Fruit fly (Drosophila melanogaster) whole organism, adult: ENCODE measurements around the gene CG42232.
A peak's percentile ranks its signal among the peaks of the same experiment; 100 is the strongest.

ENCODE experiments used
- CG11617 ChIP-seq: fragments of 200-800 bp; sonication (Bioruptor generic); optimal IDR thresholded peaks from 2 replicates; lab custom pipeline; 2017; ENCODE audit warnings: mild to moderate bottlenecking, missing biosample characterization, missing genetic modification reagents, missing genetic modification characterization
- CG12768 ChIP-seq: fragments of 200-800 bp; sonication (Bioruptor generic); optimal IDR thresholded peaks from 2 replicates; lab custom pipeline; 2017; ENCODE audit warnings: missing biosample characterization, missing genetic modification characterization, mild to moderate bottlenecking, moderate library complexity, missing genetic modification reagents
- CG14711 ChIP-seq: fragments of 200-800 bp; sonication (Bioruptor generic); optimal IDR thresholded peaks from 2 replicates; lab custom pipeline; 2018; ENCODE audit warnings: missing biosample characterization, mild to moderate bottlenecking, missing genetic modification characterization, moderate library complexity
- CG1620 ChIP-seq: fragments of 200-800 bp; sonication (Bioruptor generic); optimal IDR thresholded peaks from 2 replicates; lab custom pipeline; 2016; ENCODE audit warnings: missing biosample characterization, missing genetic modification characterization
- CG33017 ChIP-seq: fragments of 200-800 bp; sonication (Bioruptor generic); optimal IDR thresholded peaks from 2 replicates; lab custom pipeline; 2018; ENCODE audit warnings: missing biosample characterization, mild to moderate bottlenecking, missing genetic modification characterization, moderate library complexity
- CG5204 ChIP-seq: fragments of 200-800 bp; sonication (Bioruptor generic); optimal IDR thresholded peaks from 2 replicates; lab custom pipeline; 2016; ENCODE audit warnings: missing biosample characterization, missing genetic modification characterization
- CG7045 ChIP-seq: fragments of 200-800 bp; sonication (Bioruptor generic); optimal IDR thresholded peaks from 2 replicates; lab custom pipeline; 2017; ENCODE audit warnings: missing biosample characterization, mild to moderate bottlenecking, missing genetic modification characterization
- CG7101 ChIP-seq: fragments of 200-800 bp; sonication (Bioruptor generic); optimal IDR thresholded peaks from 2 replicates; lab custom pipeline; 2018; ENCODE audit warnings: missing biosample characterization, mild to moderate bottlenecking, missing genetic modification characterization, moderate library complexity
- Clk ChIP-seq: fragments of 200-800 bp; sonication (Bioruptor generic); optimal IDR thresholded peaks from 2 replicates; lab custom pipeline; 2017; ENCODE audit warnings: missing biosample characterization, missing genetic modification characterization
- Crg-1 ChIP-seq: fragments of 200-800 bp; sonication (Bioruptor generic); optimal IDR thresholded peaks from 2 replicates; lab custom pipeline; 2016; ENCODE audit warnings: missing biosample characterization, missing genetic modification characterization
- Hr96 ChIP-seq: fragments of 200-800 bp; sonication (Bioruptor generic); optimal IDR thresholded peaks from 2 replicates; lab custom pipeline; 2016; ENCODE audit warnings: missing biosample characterization, missing genetic modification characterization
- Mnt ChIP-seq: fragments of 200-800 bp; sonication (Bioruptor generic); optimal IDR thresholded peaks from 2 replicates; lab custom pipeline; 2016; ENCODE audit warnings: missing biosample characterization, mild to moderate bottlenecking, missing genetic modification characterization
- bab1 ChIP-seq: fragments of 200-800 bp; sonication (Bioruptor generic); optimal IDR thresholded peaks from 3 replicates; lab custom pipeline; 2019; ENCODE audit warnings: missing biosample characterization, mild to moderate bottlenecking, missing genetic modification characterization, moderate library complexity
- cic ChIP-seq: fragments of 200-800 bp; sonication (Bioruptor generic); optimal IDR thresholded peaks from 2 replicates; lab custom pipeline; 2017; ENCODE audit warnings: missing biosample characterization, mild to moderate bottlenecking, missing genetic modification characterization, moderate library complexity
- cnc ChIP-seq, 2 experiments: fragments of >200 bp; optimal IDR thresholded peaks; 2 replicates each; lab custom pipeline; 2017
- kay ChIP-seq: fragments of 200-800 bp; sonication (Bioruptor generic); peaks from one replicate; lab custom pipeline; 2016; ENCODE audit warnings: missing biosample characterization, missing genetic modification characterization, borderline replicate concordance
- ovo ChIP-seq: fragments of 200-800 bp; sonication (Bioruptor generic); optimal IDR thresholded peaks from 2 replicates; lab custom pipeline; 2016; ENCODE audit warnings: missing biosample characterization, missing genetic modification characterization
- pad ChIP-seq: fragments of 200-800 bp; sonication (Bioruptor generic); optimal IDR thresholded peaks from 3 replicates; lab custom pipeline; 2017; ENCODE audit warnings: missing biosample characterization, missing genetic modification characterization, mild to moderate bottlenecking, moderate library complexity, missing genetic modification reagents
- tj ChIP-seq: fragments of 200-800 bp; sonication (Bioruptor generic); optimal IDR thresholded peaks from 3 replicates; lab custom pipeline; 2017; ENCODE audit warnings: missing biosample characterization, mild to moderate bottlenecking, missing genetic modification characterization, moderate library complexity
- toe ChIP-seq: fragments of 200-800 bp; sonication (Bioruptor generic); optimal IDR thresholded peaks from 2 replicates; lab custom pipeline; 2016; ENCODE audit warnings: missing biosample characterization, missing genetic modification characterization

The CG42232 gene

dm6 chr3R:16496209-16496608 is 26.7 kb upstream of the CG42232 start:
- no peak for TF ChIP-seq CG12768 (GFP tag; lab: Kevin White, UChicago)
- TF ChIP-seq bab1 = peak; percentile 39

dm6 chr3R:16495322-16495721 is 25.9 kb upstream of the CG42232 start, which contains the start of gene Cad89D:
Gene Cad89D (minus strand): TSS chr3R:16495422.
- no peak for TF ChIP-seq Hr96 (GFP tag; lab: Kevin White, UChicago)
- TF ChIP-seq CG5204 (GFP tag; lab: Kevin White, UChicago) = no peak
- TF ChIP-seq Crg-1 (GFP tag; lab: Kevin White, UChicago) = no peak
- TF ChIP-seq tj (GFP tag; lab: Kevin White, UChicago) = no peak
- TF ChIP-seq toe = no peak
- TF ChIP-seq pad (GFP tag; lab: Kevin White, UChicago) = no peak
- no peak for TF ChIP-seq CG14711 (tag; lab: Kevin White, UChicago)
- no peak for TF ChIP-seq bab1
- TF ChIP-seq CG12768 (GFP tag; lab: Kevin White, UChicago) = no peak
- TF ChIP-seq Clk (GFP tag; lab: Kevin White, UChicago) = no peak
- TF ChIP-seq ovo (GFP tag; lab: Kevin White, UChicago) = no peak
- no peak for TF ChIP-seq Mnt
- TF ChIP-seq CG11617 (GFP tag; lab: Kevin White, UChicago) = no peak
- no peak for TF ChIP-seq cnc (optimal IDR thresholded peaks at IDR 0.05; lab: Kevin White, UChicago)
- no peak for TF ChIP-seq cic
- TF ChIP-seq CG7045 (GFP tag; lab: Kevin White, UChicago) = no peak
- no peak for TF ChIP-seq CG1620 (GFP tag; lab: Kevin White, UChicago)
- no peak for TF ChIP-seq kay (GFP tag; lab: Kevin White, UChicago)
- TF ChIP-seq CG7101 (tag; lab: Kevin White, UChicago) = no peak

DNA sequence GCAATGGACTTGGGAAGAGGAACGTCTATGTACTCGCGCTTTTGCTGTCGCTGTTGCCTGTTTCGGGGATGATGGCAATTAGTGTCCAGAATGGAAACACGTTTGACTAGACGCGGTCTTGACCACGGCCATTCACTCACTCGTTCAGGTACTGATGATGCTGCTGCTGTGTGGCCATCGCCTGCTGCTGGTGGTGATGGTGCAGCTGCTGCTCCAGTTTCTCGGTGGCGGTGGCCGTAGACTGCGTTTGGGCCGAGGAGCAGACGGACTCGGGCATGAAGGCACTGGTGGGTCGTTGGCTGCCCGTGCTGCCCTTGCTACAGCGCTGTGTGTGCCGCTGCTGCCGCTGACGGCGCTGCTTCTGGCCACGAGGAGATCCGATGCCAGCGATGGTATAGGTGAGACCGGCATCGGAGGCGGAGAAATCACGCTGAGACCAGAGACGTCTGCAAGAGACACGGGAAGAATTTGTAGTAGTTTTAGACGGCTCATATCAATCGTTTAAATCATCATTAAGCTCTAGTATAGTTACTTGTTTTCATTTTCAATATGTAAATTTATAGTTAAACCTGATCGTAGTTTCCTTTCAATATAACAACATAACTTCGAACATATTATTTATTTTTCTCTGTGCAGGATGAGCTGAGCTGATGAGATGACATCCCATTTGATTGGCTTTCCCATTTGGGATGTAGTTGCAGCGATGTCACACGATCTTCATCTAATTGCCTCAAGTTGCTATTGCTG is 16.2 kb upstream of the CG42232 start:
- TF ChIP-seq cic = no peak
- TF ChIP-seq CG5204 (GFP tag; lab: Kevin White, UChicago) = no peak

dm6 chr3R:16483877-16484417 is 14.5 kb upstream of the CG42232 start, which contains the start of gene Der-2:
Gene Der-2 (minus strand): TSS chr3R:16484223.
- no peak for TF ChIP-seq CG33017
- TF ChIP-seq Mnt = no peak
- no peak for TF ChIP-seq cnc (optimal IDR thresholded peaks at IDR 0.05; lab: Kevin White, UChicago)
- TF ChIP-seq CG7045 (GFP tag; lab: Kevin White, UChicago) = no peak
- no peak for TF ChIP-seq CG12768 (GFP tag; lab: Kevin White, UChicago)
- no peak for TF ChIP-seq Clk (GFP tag; lab: Kevin White, UChicago)
- TF ChIP-seq CG7101 (tag; lab: Kevin White, UChicago) = no peak
- peak; percentile 22 for TF ChIP-seq bab1
- no peak for TF ChIP-seq toe
- TF ChIP-seq kay (GFP tag; lab: Kevin White, UChicago) = peak; percentile 38
- TF ChIP-seq pad (GFP tag; lab: Kevin White, UChicago) = no peak

- TF ChIP-seq CG7045 (GFP tag; lab: Kevin White, UChicago) = no peak
- TF ChIP-seq toe = peak; percentile 13
- TF ChIP-seq ovo (GFP tag; lab: Kevin White, UChicago) = no peak
- TF ChIP-seq Crg-1 (GFP tag; lab: Kevin White, UChicago) = peak; percentile 39
- TF ChIP-seq CG5204 (GFP tag; lab: Kevin White, UChicago) = peak; percentile 15
- TF ChIP-seq Clk (GFP tag; lab: Kevin White, UChicago) = no peak
- TF ChIP-seq bab1 = no peak
- no peak for TF ChIP-seq CG33017
- no peak for TF ChIP-seq Hr96 (GFP tag; lab: Kevin White, UChicago)
- no peak for TF ChIP-seq CG11617 (GFP tag; lab: Kevin White, UChicago)
- no peak for TF ChIP-seq pad (GFP tag; lab: Kevin White, UChicago)
- TF ChIP-seq cnc (optimal IDR thresholded peaks at IDR 0.05; lab: Kevin White, UChicago) = no peak
- TF ChIP-seq cic = no peak
- peak; percentile 82 for TF ChIP-seq kay (GFP tag; lab: Kevin White, UChicago)
- no peak for TF ChIP-seq CG12768 (GFP tag; lab: Kevin White, UChicago)
- TF ChIP-seq CG14711 (tag; lab: Kevin White, UChicago) = no peak
- peak; percentile 2 for TF ChIP-seq Mnt
- no peak for TF ChIP-seq tj (GFP tag; lab: Kevin White, UChicago)
- TF ChIP-seq CG7101 (tag; lab: Kevin White, UChicago) = peak; percentile 0
- peak; percentile 29 for TF ChIP-seq CG1620 (GFP tag; lab: Kevin White, UChicago)
Measured at dm6 chr3R:16482276-16482675, 12.8 kb upstream of the CG42232 start, which contains the start of gene Sdhaf3. Gene Sdhaf3 (minus strand): TSS chr3R:16482452.

- TF ChIP-seq Mnt (no peak), Hr96 (GFP tag; lab: Kevin White, UChicago) (no peak), CG11617 (GFP tag; lab: Kevin White, UChicago) (no peak), CG14711 (tag; lab: Kevin White, UChicago) (no peak), cic (no peak), CG7045 (GFP tag; lab: Kevin White, UChicago) (no peak), tj (GFP tag; lab: Kevin White, UChicago) (no peak), pad (GFP tag; lab: Kevin White, UChicago) (no peak)
Measured at dm6 chr3R:16480995-16481394, 11.5 kb upstream of the CG42232 start, which contains the start of gene Dhfr. Gene Dhfr (plus strand): TSS chr3R:16481167.
